Fruit fly (Drosophila melanogaster) whole organism, wandering third instar larva: ENCODE data around the gene CecA2.

ENCODE experiments used
- Vsx2 ChIP-seq: fragments of 200-300, 225-300 bp; sonication (Bioruptor generic); optimal IDR thresholded peaks from 2 replicates; lab custom pipeline; 2018; ENCODE audit warnings: missing biosample characterization, missing genetic modification characterization; ENCODE audit not compliant: partially characterized antibody
- tai ChIP-seq: sonication (Bioruptor generic); optimal IDR thresholded peaks from 2 replicates; lab custom pipeline; 2016; ENCODE audit warnings: missing biosample characterization, missing genetic modification characterization

CecA2 gene

dm6 chr3R:30261838-30262237 lies 49.9 kb downstream of the CecA2 start (continued):
- TF ChIP-seq Vsx2 (GFP tag; lab: Kevin White, UChicago) (no peak), tai (GFP tag; lab: Kevin White, UChicago) (peak; percentile 86)
- TF ChIP-seq, all 38 proteins: peak for 24
